Fruit fly (Drosophila melanogaster) whole organism: Measurements from ENCODE around the gene sba.

ENCODE experiments used
- CG8478 ChIP-seq: fragments of >200 bp; optimal IDR thresholded peaks from 2 replicates; lab custom pipeline; 2018; ENCODE audit warnings: inconsistent platforms
- Dll ChIP-seq: fragments of >200 bp; optimal IDR thresholded peaks from 2 replicates; lab custom pipeline; 2017
- EcR ChIP-seq, 2 experiments: fragments of >200 bp; optimal IDR thresholded peaks; 2 replicates each; lab custom pipeline; 2017; ENCODE audit warnings: missing biosample characterization in 2 of 2, missing genetic modification characterization in 2 of 2, missing genetic modification reagents in 2 of 2
- pan ChIP-seq: fragments of >200 bp; optimal IDR thresholded peaks from 2 replicates; lab custom pipeline; 2017
- psq ChIP-seq: fragments of >200 bp; optimal IDR thresholded peaks from 2 replicates; lab custom pipeline; 2017
- usp ChIP-seq: fragments of >200 bp; optimal IDR thresholded peaks from 2 replicates; lab custom pipeline; 2017; ENCODE audit warnings: missing biosample characterization, missing genetic modification characterization, mixed read lengths

sba gene

dm6 chr3R:23948324-23948465 lies 25.4 kb upstream of the sba start, which contains the start of gene CG12268:
Gene CG12268, minus strand, starts transcription at chr3R:23948424.
- TF ChIP-seq psq (no peak), pan (lab: Kevin White, UChicago) (no peak), EcR (GFP tag; optimal IDR thresholded peaks at IDR 0.05; lab: Kevin White, UChicago) (no peak), usp (GFP tag; lab: Kevin White, UChicago) (no peak), Dll (no peak), CG8478 (no peak)

dm6 chr3R:23947002-23947401 lies 24.2 kb upstream of the sba start:
- TF ChIP-seq usp (GFP tag; lab: Kevin White, UChicago) (no peak), CG8478 (no peak), psq (no peak)

dm6 chr3R:23943843-23944356 lies 21.1 kb upstream of the sba start:
- TF ChIP-seq Dll (no peak), pan (lab: Kevin White, UChicago) (no peak), psq (no peak), usp (GFP tag; lab: Kevin White, UChicago) (no peak), EcR (GFP tag; optimal IDR thresholded peaks at IDR 0.05; lab: Kevin White, UChicago) (no peak), CG8478 (no peak)

DNA sequence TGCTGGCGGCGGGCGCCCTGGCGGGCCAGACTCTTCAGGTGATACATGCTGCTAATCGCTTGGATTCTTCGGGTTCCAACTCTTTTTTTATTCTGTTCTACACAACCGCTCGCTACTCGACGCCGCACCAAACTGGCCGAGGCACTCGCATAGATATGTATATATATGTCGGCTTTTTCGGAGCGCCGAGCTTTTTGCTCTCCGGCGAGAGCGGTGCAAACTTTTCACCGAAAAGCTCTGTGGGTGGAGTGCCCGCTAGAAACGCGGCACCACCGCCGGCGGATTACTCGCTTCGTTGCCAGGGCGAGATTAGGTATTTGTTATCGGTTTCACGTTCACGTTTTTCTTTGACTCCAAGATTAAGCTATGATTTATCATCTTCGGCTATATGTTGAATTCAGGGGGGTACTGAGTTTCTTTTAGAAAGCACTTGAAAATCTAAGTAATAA lies 20.2 kb upstream of the sba start, which contains the start of gene Gdh:
Gene Gdh (minus strand): TSS at position 137 of the 449 bp plus-strand sequence.
- TF ChIP-seq usp (GFP tag; lab: Kevin White, UChicago) (no peak), CG8478 (no peak), Dll (no peak), pan (lab: Kevin White, UChicago) (no peak), EcR (GFP tag; optimal IDR thresholded peaks at IDR 0.05; lab: Kevin White, UChicago) (no peak)

DNA sequence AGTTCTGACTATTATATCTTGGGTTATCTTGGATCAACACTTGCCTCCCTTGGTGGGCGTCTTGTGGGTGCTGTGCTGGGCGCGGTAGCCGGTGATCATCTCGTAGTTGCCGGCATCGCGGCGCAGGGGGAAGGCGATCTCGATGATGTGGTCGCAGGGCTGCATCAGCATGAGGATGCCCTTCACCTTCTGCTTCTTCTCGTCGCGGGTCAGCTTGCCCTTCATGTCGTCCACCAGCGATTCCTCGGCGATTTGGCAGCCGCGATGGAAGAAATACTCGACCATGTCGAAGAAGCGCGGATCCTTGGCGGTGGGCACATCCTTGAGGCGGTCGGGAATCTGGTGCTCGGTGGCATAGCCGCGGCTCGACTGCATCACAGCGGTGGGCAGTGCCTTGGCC lies 19.8 kb upstream of the sba start:
- TF ChIP-seq pan (lab: Kevin White, UChicago) (no peak), psq (no peak), usp (GFP tag; lab: Kevin White, UChicago) (no peak), CG8478 (no peak), Dll (no peak), EcR (GFP tag; optimal IDR thresholded peaks at IDR 0.05; lab: Kevin White, UChicago) (no peak)

- no peak for TF ChIP-seq Dll
- no peak for TF ChIP-seq EcR (GFP tag; optimal IDR thresholded peaks at IDR 0.05; lab: Kevin White, UChicago)
- no peak for TF ChIP-seq pan (lab: Kevin White, UChicago)
- no peak for TF ChIP-seq psq
- TF ChIP-seq usp (GFP tag; lab: Kevin White, UChicago) = no peak
- no peak for TF ChIP-seq CG8478
Measured at dm6 chr3R:23941643-23942424, 19.1 kb upstream of the sba start.

dm6 chr3R:23940840-23941364 lies 18.1 kb upstream of the sba start:
- TF ChIP-seq CG8478 (no peak), pan (lab: Kevin White, UChicago) (no peak), usp (GFP tag; lab: Kevin White, UChicago) (no peak), Dll (no peak), psq (no peak), EcR (GFP tag; optimal IDR thresholded peaks at IDR 0.05; lab: Kevin White, UChicago) (no peak)

dm6 chr3R:23939921-23940839 lies 17.4 kb upstream of the sba start:
- TF ChIP-seq psq (no peak), EcR (GFP tag; optimal IDR thresholded peaks at IDR 0.05; lab: Kevin White, UChicago) (no peak), pan (lab: Kevin White, UChicago) (no peak), usp (GFP tag; lab: Kevin White, UChicago) (no peak), Dll (no peak), CG8478 (no peak)

dm6 chr3R:23938564-23939122 lies 15.9 kb upstream of the sba start:
- TF ChIP-seq EcR (GFP tag; optimal IDR thresholded peaks at IDR 0.05; lab: Kevin White, UChicago) (no peak), usp (GFP tag; lab: Kevin White, UChicago) (no peak), psq (no peak), pan (lab: Kevin White, UChicago) (no peak), Dll (no peak), CG8478 (no peak)

DNA sequence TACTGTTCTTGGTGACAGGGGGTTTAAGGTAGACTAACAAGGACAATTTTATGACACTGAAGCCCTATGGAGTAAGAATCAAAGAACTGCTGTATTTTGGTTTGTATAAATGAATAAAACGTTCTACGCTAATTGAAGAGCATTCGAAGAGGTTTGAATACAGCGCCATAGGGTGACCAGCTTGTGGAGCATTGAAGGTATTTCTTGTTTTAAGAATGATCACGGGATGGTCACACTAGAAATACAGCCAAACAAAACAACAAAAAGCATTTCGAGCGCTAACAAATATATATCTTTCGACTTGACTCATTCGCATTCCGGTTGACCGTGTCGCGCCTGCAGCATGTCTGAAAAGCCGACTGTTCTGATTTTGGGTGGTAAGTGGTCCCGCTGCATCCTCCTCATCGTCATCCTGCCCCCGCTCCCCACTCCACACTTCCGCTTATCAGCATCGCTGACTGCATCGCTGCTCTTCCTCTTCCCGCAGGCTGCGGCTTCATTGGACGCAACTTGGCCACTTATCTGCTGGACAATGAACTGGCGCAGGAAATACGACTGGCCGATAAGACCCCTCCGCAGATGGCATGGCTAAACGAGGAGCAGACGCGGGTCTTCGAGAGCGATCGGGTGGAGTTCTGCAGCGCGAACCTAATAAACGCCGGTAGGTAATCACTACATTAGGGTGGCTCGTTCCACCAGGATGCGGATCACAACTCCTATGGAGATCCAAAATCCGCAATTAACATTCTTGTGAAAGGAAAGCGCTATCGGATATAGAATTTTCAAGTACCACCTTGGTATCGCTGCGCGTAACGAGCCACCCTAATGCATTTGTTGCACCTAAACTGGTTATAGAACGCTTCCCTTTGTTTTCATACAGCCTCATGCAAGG lies 11.2 kb upstream of the sba start, which contains the start of gene CG5854:
Gene CG5854 (plus strand): TSS at position 229 of the 892 bp plus-strand sequence.
- no peak for TF ChIP-seq Dll
- TF ChIP-seq CG8478 = no peak
- TF ChIP-seq usp (GFP tag; lab: Kevin White, UChicago) = no peak
- no peak for TF ChIP-seq EcR (GFP tag; optimal IDR thresholded peaks at IDR 0.05; lab: Kevin White, UChicago)
- no peak for TF ChIP-seq pan (lab: Kevin White, UChicago)
- no peak for TF ChIP-seq psq

DNA sequence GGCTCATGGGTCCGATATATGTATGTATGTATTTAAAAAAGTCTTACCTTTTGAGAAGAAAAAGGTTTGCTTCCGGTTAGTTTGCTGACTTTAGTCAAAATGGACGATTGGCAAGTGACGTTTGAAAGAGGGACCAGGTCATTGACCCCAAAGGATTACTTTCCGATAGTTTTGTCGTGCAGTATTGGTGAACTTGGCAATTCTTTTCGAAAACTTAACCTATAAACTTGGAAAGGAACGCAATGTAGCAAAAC lies 10.6 kb upstream of the sba start, which contains the start of gene RpS19b:
Gene RpS19b (minus strand): TSS at position 101 of the 254 bp plus-strand sequence.
- no peak for TF ChIP-seq psq
- no peak for TF ChIP-seq pan (lab: Kevin White, UChicago)
- no peak for TF ChIP-seq CG8478
- TF ChIP-seq Dll = no peak
- TF ChIP-seq usp (GFP tag; lab: Kevin White, UChicago) = no peak
- TF ChIP-seq EcR (GFP tag; optimal IDR thresholded peaks at IDR 0.05; lab: Kevin White, UChicago) = no peak
